Worm (Caenorhabditis elegans) whole organism, young adult: ENCODE data around the gene srw-48.

Experiments
- Y53G8AR.9 ChIP-seq: fragments of 200-800 bp; sonication (Bioruptor generic); conservative IDR thresholded peaks from 2 replicates; pipeline ENCODE4 v1.3.6; 2022; ENCODE audit warnings: missing genetic modification reagents, missing genetic modification characterization, missing compliant biosample characterization
- athp-1 ChIP-seq: sonication (generic microtip); optimal IDR thresholded peaks from 2 replicates; lab custom pipeline; 2017; ENCODE audit warnings: mild to moderate bottlenecking, missing genetic modification characterization, missing compliant biosample characterization
- madf-10 ChIP-seq: sonication (generic microtip); optimal IDR thresholded peaks from 2 replicates; lab custom pipeline; 2016; ENCODE audit warnings: mild to moderate bottlenecking, missing genetic modification characterization, missing compliant biosample characterization
- madf-8 ChIP-seq: fragments of 200-800 bp; sonication (Bioruptor generic); conservative IDR thresholded peaks from 2 replicates; pipeline ENCODE4 v1.3.6; 2022; ENCODE audit warnings: missing genetic modification reagents, missing genetic modification characterization, missing compliant biosample characterization
- pha-4 ChIP-seq: fragments of 150-350 bp; sonication (generic microtip); optimal IDR thresholded peaks from 2 replicates; lab custom pipeline; 2014; ENCODE audit warnings: missing biosample characterization, missing genetic modification reagents, missing genetic modification characterization
- unc-62 ChIP-seq: fragments of 150-350 bp; optimal IDR thresholded peaks from 2 replicates; lab custom pipeline; 2014; ENCODE audit warnings: missing biosample characterization, missing genetic modification reagents, missing genetic modification characterization
- ztf-3 ChIP-seq: fragments of 200-800 bp; sonication (Bioruptor generic); optimal IDR thresholded peaks from 2 replicates; lab custom pipeline; 2018; ENCODE audit warnings: mild to moderate bottlenecking, missing genetic modification characterization, missing compliant biosample characterization

ce11 chrV:16458714-16459113 is 37.9 kb downstream of the srw-48 start, which contains the start of gene str-15:
- TF ChIP-seq Y53G8AR.9 (GFP tag; lab: Robert Waterston, UW) (no peak), unc-62 (no peak), pha-4 (tag; lab: Kevin White, UChicago) (no peak), athp-1 (tag; lab: Kevin White, UChicago) (no peak), madf-10 (no peak), madf-8 (GFP tag; lab: Robert Waterston, UW) (no peak), ztf-3 (GFP tag; lab: Kevin White, UChicago) (no peak)
